Fruit fly (Drosophila melanogaster): ENCODE data around the gene myo.
A peak's percentile ranks its signal among the peaks of the same experiment; 100 is the strongest.

myo gene

dm6 chr4:695845-696244 is at the start of gene myo (continued):
- TF ChIP-seq Sox102F (GFP tag; optimal IDR thresholded peaks at IDR 0.05), result peak; percentile 60

dm6 chr4:725085-725484 is 29.2 kb upstream of the myo start:
- TF ChIP-seq fd59A (GFP tag; optimal IDR thresholded peaks at IDR 0.05) (no peak), CG11762 (GFP tag; optimal IDR thresholded peaks at IDR 0.05; ENCODE audit: insufficient read depth) (no peak), ss (GFP tag; optimal IDR thresholded peaks at IDR 0.05) (no peak), CG6276 (GFP tag; optimal IDR thresholded peaks at IDR 0.05) (no peak), Hr4 (GFP tag; optimal IDR thresholded peaks at IDR 0.05) (no peak)

DNA sequence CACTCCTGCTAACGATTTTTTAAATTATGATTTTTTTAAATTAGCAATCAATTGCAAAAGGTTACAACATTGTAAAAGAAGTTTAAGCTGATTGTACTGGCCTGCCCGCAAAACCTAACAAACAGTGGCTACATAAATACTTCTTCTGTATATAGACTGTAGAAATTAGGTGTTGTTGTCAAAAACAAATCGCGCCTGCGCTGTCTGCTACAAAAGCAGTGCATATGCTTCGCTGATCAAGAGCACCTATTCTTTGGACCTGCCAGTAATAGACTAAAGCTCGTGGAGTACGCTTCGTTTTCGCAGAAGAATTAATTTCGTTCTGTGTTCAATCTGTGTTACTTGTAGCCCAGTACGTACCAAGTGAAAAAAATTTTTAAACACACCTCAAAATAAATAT is 28.3 kb upstream of the myo start, which contains the start of gene bt:
TSS of gene bt (plus strand) at position 261 of the 400 bp plus-strand sequence.
- no peak for TF ChIP-seq dsx (GFP tag; optimal IDR thresholded peaks at IDR 0.05; ENCODE audit: poor library complexity, severe bottlenecking)
- TF ChIP-seq CG10669 (GFP tag; optimal IDR thresholded peaks at IDR 0.05), result no peak
- TF ChIP-seq vri (GFP tag; optimal IDR thresholded peaks at IDR 0.05), result no peak
- TF ChIP-seq Eip78C (GFP tag), result no peak
- TF ChIP-seq CG8632 (GFP tag; optimal IDR thresholded peaks at IDR 0.05), result no peak
- TF ChIP-seq CG10631 (GFP tag; optimal IDR thresholded peaks at IDR 0.05), result no peak
- no peak for TF ChIP-seq Hr39 (GFP tag; optimal IDR thresholded peaks at IDR 0.05)
- no peak for TF ChIP-seq Blimp-1 (GFP tag; optimal IDR thresholded peaks at IDR 0.05)
- no peak for TF ChIP-seq cyc (GFP tag; optimal IDR thresholded peaks at IDR 0.05)
- no peak for TF ChIP-seq achi (GFP tag; optimal IDR thresholded peaks at IDR 0.05)
- TF ChIP-seq CG8119 (GFP tag; IDR thresholded peaks at IDR 0.05), result no peak
- no peak for TF ChIP-seq CG3032 (tag; optimal IDR thresholded peaks at IDR 0.05)
- no peak for TF ChIP-seq CG9139 (GFP tag; optimal IDR thresholded peaks at IDR 0.05)
- TF ChIP-seq dac (GFP tag; optimal IDR thresholded peaks at IDR 0.05), result no peak
- no peak for TF ChIP-seq ss (GFP tag; optimal IDR thresholded peaks at IDR 0.05)
- TF ChIP-seq CG6854 (GFP tag; optimal IDR thresholded peaks at IDR 0.05), result no peak
- no peak for TF ChIP-seq Ets21C (GFP tag; optimal IDR thresholded peaks at IDR 0.05)
- no peak for TF ChIP-seq pdm3 (GFP tag; optimal IDR thresholded peaks at IDR 0.05)
- no peak for TF ChIP-seq fd59A (GFP tag; optimal IDR thresholded peaks at IDR 0.05)

DNA sequence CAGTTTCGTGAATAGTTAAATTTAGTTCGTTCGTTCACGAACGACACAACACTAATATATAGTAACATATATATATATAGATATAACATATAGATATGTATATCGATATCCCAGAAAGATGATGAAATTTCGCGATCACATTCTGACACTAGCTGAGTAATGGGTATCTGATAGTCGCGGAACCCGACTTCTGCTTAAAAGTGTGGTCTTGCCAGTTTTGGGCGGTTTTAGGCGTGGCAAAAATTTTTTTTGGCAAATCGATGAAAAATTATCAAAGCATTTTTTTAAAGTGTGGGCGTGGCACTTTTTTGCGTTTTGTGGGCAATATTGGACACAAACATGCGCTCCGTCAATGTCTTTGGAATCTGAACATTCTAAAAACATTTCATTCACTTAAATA is 27.0 kb upstream of the myo start:
- TF ChIP-seq Hr38 (GFP tag; optimal IDR thresholded peaks at IDR 0.05) (no peak), net (GFP tag; optimal IDR thresholded peaks at IDR 0.05) (no peak), Met (GFP tag; optimal IDR thresholded peaks at IDR 0.05) (no peak), fd59A (GFP tag; optimal IDR thresholded peaks at IDR 0.05) (no peak), CG4318 (GFP tag; optimal IDR thresholded peaks at IDR 0.05) (no peak)

dm6 chr4:722319-722718 is 26.5 kb upstream of the myo start:
- TF ChIP-seq CG7368 (GFP tag; optimal IDR thresholded peaks at IDR 0.05) (no peak), CG6276 (GFP tag; optimal IDR thresholded peaks at IDR 0.05) (no peak), CG16779 (tag; optimal IDR thresholded peaks at IDR 0.05) (no peak), eg (GFP tag; IDR thresholded peaks at IDR 0.05) (no peak), OdsH (GFP tag; optimal IDR thresholded peaks at IDR 0.05) (no peak), CG8632 (GFP tag; optimal IDR thresholded peaks at IDR 0.05) (no peak), CG9139 (GFP tag; optimal IDR thresholded peaks at IDR 0.05) (no peak), CG6854 (GFP tag; optimal IDR thresholded peaks at IDR 0.05) (no peak), Eip78C (GFP tag) (no peak), CG11902 (GFP tag; optimal IDR thresholded peaks at IDR 0.05) (no peak), CG8119 (GFP tag; IDR thresholded peaks at IDR 0.05) (no peak), CG6808 (GFP tag; optimal IDR thresholded peaks at IDR 0.05) (no peak), CG4318 (GFP tag; optimal IDR thresholded peaks at IDR 0.05) (no peak), Eip93F (GFP tag; optimal IDR thresholded peaks at IDR 0.05) (no peak), dac (GFP tag; optimal IDR thresholded peaks at IDR 0.05) (no peak), Ets21C (GFP tag; optimal IDR thresholded peaks at IDR 0.05) (no peak), net (GFP tag; optimal IDR thresholded peaks at IDR 0.05) (no peak), fd59A (GFP tag; optimal IDR thresholded peaks at IDR 0.05) (no peak)

All from whole organism, prepupa.